Worm (Caenorhabditis elegans) whole organism, L1 larva: Measurements from ENCODE around the gene F35H12.6.

ENCODE experiments used
- F16B12.6 ChIP-seq: fragments of 150-350 bp; optimal IDR thresholded peaks from 2 replicates; lab custom pipeline; 2014; ENCODE audit warnings: missing biosample characterization, missing genetic modification characterization
- blmp-1 ChIP-seq: fragments of 150-350 bp; optimal IDR thresholded peaks from 2 replicates; lab custom pipeline; 2014; ENCODE audit warnings: missing biosample characterization, missing genetic modification characterization
- ceh-90 ChIP-seq: sonication (generic microtip); optimal IDR thresholded peaks from 2 replicates; lab custom pipeline; 2016; ENCODE audit warnings: missing genetic modification characterization, missing compliant biosample characterization
- ces-1 ChIP-seq: fragments of 150-350 bp; optimal IDR thresholded peaks from 2 replicates; lab custom pipeline; 2014; ENCODE audit warnings: missing biosample characterization, missing genetic modification reagents, missing genetic modification characterization
- dpl-1 ChIP-seq, 3 experiments: fragments of 150-350 bp in 2 of 3; sonication (generic microtip) in 1 of 3; optimal IDR thresholded peaks; 2 replicates each; lab custom pipeline; 2014 to 2017; ENCODE audit warnings: missing biosample characterization in 3 of 3, missing genetic modification characterization in 3 of 3, missing genetic modification reagents in 3 of 3
- efl-1 ChIP-seq, 4 experiments: fragments of 150-350 bp; optimal IDR thresholded peaks in 3 of 4; peaks in 1 of 4; 1 replicate in 1 of 4; 2 replicates in 3 of 4; lab custom pipeline; 2014; ENCODE audit warnings: missing biosample characterization in 2 of 4, missing genetic modification characterization in 2 of 4, missing genetic modification reagents in 2 of 4
- efl-3 ChIP-seq: fragments of 200-800 bp; sonication (Bioruptor generic); optimal IDR thresholded peaks from 2 replicates; lab custom pipeline; 2018; ENCODE audit warnings: mild to moderate bottlenecking, missing genetic modification characterization, missing compliant biosample characterization
- egl-13 ChIP-seq: sonication (generic microtip); optimal IDR thresholded peaks from 2 replicates; lab custom pipeline; 2016; ENCODE audit warnings: missing genotype, missing genetic modification reagents, missing genetic modification characterization, missing compliant biosample characterization
- elt-2 ChIP-seq: sonication (generic microtip); optimal IDR thresholded peaks from 2 replicates; lab custom pipeline; 2016; ENCODE audit warnings: missing genetic modification characterization, mild to moderate bottlenecking, inconsistent platforms, missing compliant biosample characterization, missing genetic modification reagents
- ets-5 ChIP-seq: fragments of 200-800 bp; sonication (Bioruptor generic); IDR thresholded peaks from 2 replicates; pipeline ENCODE4 v1.3.6; 2022; ENCODE audit warnings: missing genetic modification characterization, missing compliant biosample characterization
- fos-1 ChIP-seq: fragments of 150-350 bp; optimal IDR thresholded peaks from 2 replicates; lab custom pipeline; 2014; ENCODE audit warnings: missing biosample characterization, missing genetic modification characterization
- hlh-17 ChIP-seq: fragments of 200-800 bp; sonication (Bioruptor generic); optimal IDR thresholded peaks from 2 replicates; lab custom pipeline; 2018; ENCODE audit warnings: missing genetic modification characterization, mild to moderate bottlenecking, missing compliant biosample characterization, moderate library complexity, borderline replicate concordance
- irx-1 ChIP-seq: sonication (generic microtip); optimal IDR thresholded peaks from 2 replicates; lab custom pipeline; 2016; ENCODE audit warnings: missing genetic modification characterization, missing compliant biosample characterization
- isw-1 ChIP-seq: fragments of 200-800 bp; sonication (Bioruptor generic); IDR thresholded peaks from 2 replicates; pipeline ENCODE4 v1.3.6; 2022; ENCODE audit warnings: missing genetic modification characterization, missing compliant biosample characterization
- jun-1 ChIP-seq: fragments of 150-350 bp; optimal IDR thresholded peaks from 2 replicates; lab custom pipeline; 2014; ENCODE audit warnings: missing biosample characterization, missing genetic modification reagents, missing genetic modification characterization
- lin-14 ChIP-seq: fragments of 200-800 bp; sonication (Bioruptor generic); optimal IDR thresholded peaks from 2 replicates; lab custom pipeline; 2018; ENCODE audit warnings: mild to moderate bottlenecking, missing genetic modification characterization, moderate library complexity, missing compliant biosample characterization
- lin-15B ChIP-seq: fragments of 150-350 bp; sonication (generic microtip); optimal IDR thresholded peaks from 3 replicates; lab custom pipeline; 2014; ENCODE audit warnings: missing biosample characterization, missing genetic modification characterization
- lin-35 ChIP-seq, 2 experiments: fragments of 150-350 bp; optimal IDR thresholded peaks; 2 replicates each; lab custom pipeline; 2014; ENCODE audit warnings: missing biosample characterization in 2 of 2, missing genetic modification characterization in 2 of 2, missing genetic modification reagents in 2 of 2
- mdl-1 ChIP-seq, 2 experiments: fragments of 150-350 bp; optimal IDR thresholded peaks; 2 replicates each; lab custom pipeline; 2014 to 2017; ENCODE audit warnings: missing biosample characterization in 2 of 2, missing genetic modification characterization in 2 of 2, inconsistent platforms in 1 of 2
- mef-2 ChIP-seq: fragments of 150-350 bp; optimal IDR thresholded peaks from 2 replicates; lab custom pipeline; 2014; ENCODE audit warnings: missing biosample characterization, missing genetic modification characterization
- nhr-20 ChIP-seq: sonication (generic microtip); optimal IDR thresholded peaks from 2 replicates; lab custom pipeline; 2016; ENCODE audit warnings: mild to moderate bottlenecking, missing genetic modification characterization, missing compliant biosample characterization
- nhr-237 ChIP-seq: fragments of 150-350 bp; optimal IDR thresholded peaks from 2 replicates; lab custom pipeline; 2014; ENCODE audit warnings: missing biosample characterization, missing genetic modification characterization
- nhr-47 ChIP-seq: sonication (generic microtip); optimal IDR thresholded peaks from 2 replicates; lab custom pipeline; 2016; ENCODE audit warnings: mild to moderate bottlenecking, missing genetic modification characterization, moderate library complexity, missing compliant biosample characterization
- nhr-71 ChIP-seq: sonication (generic microtip); optimal IDR thresholded peaks from 2 replicates; lab custom pipeline; 2016; ENCODE audit warnings: mild to moderate bottlenecking, missing genetic modification characterization, moderate library complexity, missing compliant biosample characterization
- nhr-77 ChIP-seq: fragments of 150-350 bp; optimal IDR thresholded peaks from 2 replicates; lab custom pipeline; 2014; ENCODE audit warnings: missing biosample characterization, missing genetic modification characterization
- nhr-84 ChIP-seq: sonication (generic microtip); optimal IDR thresholded peaks from 2 replicates; lab custom pipeline; 2017; ENCODE audit warnings: missing biosample characterization, missing genetic modification characterization
- pax-3 ChIP-seq: fragments of 200-800 bp; sonication (Bioruptor generic); optimal IDR thresholded peaks from 2 replicates; lab custom pipeline; 2018; ENCODE audit warnings: mild to moderate bottlenecking, missing genetic modification characterization, moderate library complexity, missing compliant biosample characterization
- rnt-1 ChIP-seq: sonication (generic microtip); optimal IDR thresholded peaks from 2 replicates; lab custom pipeline; 2016; ENCODE audit warnings: mild to moderate bottlenecking, missing genetic modification characterization, moderate library complexity, missing compliant biosample characterization
- skn-1 ChIP-seq: fragments of 150-350 bp; optimal IDR thresholded peaks from 2 replicates; lab custom pipeline; 2014; ENCODE audit warnings: missing biosample characterization, missing genetic modification characterization
- sptf-1 ChIP-seq: fragments of 150-350 bp; optimal IDR thresholded peaks from 2 replicates; lab custom pipeline; 2014; ENCODE audit warnings: missing biosample characterization, missing genetic modification characterization
- sup-37 ChIP-seq: fragments of 200-800 bp; sonication (Bioruptor generic); optimal IDR thresholded peaks from 2 replicates; lab custom pipeline; 2018; ENCODE audit warnings: mild to moderate bottlenecking, missing genetic modification characterization, missing compliant biosample characterization
- swsn-7 ChIP-seq: sonication (generic microtip); optimal IDR thresholded peaks from 2 replicates; lab custom pipeline; 2016; ENCODE audit warnings: missing genetic modification characterization, missing compliant biosample characterization
- tlp-1 ChIP-seq: fragments of 150-350 bp; optimal IDR thresholded peaks from 2 replicates; lab custom pipeline; 2014; ENCODE audit warnings: missing biosample characterization, missing genetic modification characterization
- unc-98 ChIP-seq: fragments of 200-800 bp; sonication (Bioruptor generic); IDR thresholded peaks from 2 replicates; pipeline ENCODE4 v1.3.6; 2022; ENCODE audit warnings: missing genetic modification characterization, missing compliant biosample characterization
- vab-15 ChIP-seq: sonication (generic microtip); optimal IDR thresholded peaks from 2 replicates; lab custom pipeline; 2017; ENCODE audit warnings: missing genotype, mild to moderate bottlenecking, missing genetic modification characterization, missing compliant biosample characterization
- xbp-1 ChIP-seq: sonication (generic microtip); optimal IDR thresholded peaks from 2 replicates; lab custom pipeline; 2016; ENCODE audit warnings: missing genetic modification characterization, missing compliant biosample characterization
- ztf-11 ChIP-seq, 2 experiments: sonication (generic microtip); optimal IDR thresholded peaks; 2 replicates each; lab custom pipeline; 2016 to 2017; ENCODE audit warnings: missing genetic modification characterization in 2 of 2, missing biosample characterization in 1 of 2, missing compliant biosample characterization in 1 of 2

Gene F35H12.6

DNA sequence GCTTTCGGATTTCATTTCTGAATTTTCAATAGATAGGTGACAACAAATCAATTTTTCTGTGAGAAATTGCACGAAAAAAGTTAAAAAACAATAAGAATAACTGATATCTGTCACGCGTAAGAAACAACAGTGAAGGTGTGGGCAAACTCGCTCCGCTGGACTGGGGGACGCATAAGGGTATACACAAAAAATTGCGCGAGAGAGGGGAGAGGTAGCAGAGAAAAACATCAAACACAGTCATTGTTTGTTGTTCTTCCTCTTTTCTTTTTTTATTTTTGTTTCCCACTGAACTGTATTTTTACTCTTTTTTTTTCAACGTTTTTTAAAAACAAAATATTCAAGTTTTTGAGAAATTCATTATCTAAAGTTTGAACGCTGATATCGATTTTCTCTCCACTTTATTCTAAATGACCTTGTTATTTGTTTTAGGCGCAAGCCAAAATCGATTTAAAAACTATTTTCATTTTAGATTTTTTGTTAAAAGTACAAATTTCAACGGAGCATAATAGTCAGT is 11.5 kb downstream of the F35H12.6 start, which contains the start of the genes pifk-1 and tbc-11 (continued):
- TF ChIP-seq irx-1 (no peak), efl-1 (optimal IDR thresholded peaks at IDR 0.05; lab: Kevin White, UChicago) (peak; percentile 28 to 43), efl-1 (GFP tag; optimal IDR thresholded peaks at IDR 0.05 in 1 of 2; lab: Kevin White, UChicago) (peak in 1 of 2 experiments; percentile 3), pax-3 (tag; lab: Kevin White, UChicago) (no peak), vab-15 (tag; lab: Kevin White, UChicago) (no peak), ceh-90 (tag; lab: Kevin White, UChicago) (no peak), ets-5 (GFP tag; lab: Robert Waterston, UW) (no peak), elt-2 (tag; lab: Kevin White, UChicago) (no peak), nhr-237 (tag; lab: Kevin White, UChicago) (peak; percentile 14), nhr-47 (tag; lab: Kevin White, UChicago) (peak; percentile 37), nhr-71 (peak; percentile 34), lin-15B (tag; lab: Kevin White, UChicago) (no peak), ztf-11 (tag; optimal IDR thresholded peaks at IDR 0.05; lab: Kevin White, UChicago) (no peak), ces-1 (GFP tag; lab: Kevin White, UChicago) (no peak), F16B12.6 (tag; lab: Kevin White, UChicago) (peak; percentile 44), rnt-1 (no peak), hlh-17 (GFP tag; lab: Kevin White, UChicago) (no peak), isw-1 (no peak), nhr-84 (tag; lab: Kevin White, UChicago) (no peak)

DNA sequence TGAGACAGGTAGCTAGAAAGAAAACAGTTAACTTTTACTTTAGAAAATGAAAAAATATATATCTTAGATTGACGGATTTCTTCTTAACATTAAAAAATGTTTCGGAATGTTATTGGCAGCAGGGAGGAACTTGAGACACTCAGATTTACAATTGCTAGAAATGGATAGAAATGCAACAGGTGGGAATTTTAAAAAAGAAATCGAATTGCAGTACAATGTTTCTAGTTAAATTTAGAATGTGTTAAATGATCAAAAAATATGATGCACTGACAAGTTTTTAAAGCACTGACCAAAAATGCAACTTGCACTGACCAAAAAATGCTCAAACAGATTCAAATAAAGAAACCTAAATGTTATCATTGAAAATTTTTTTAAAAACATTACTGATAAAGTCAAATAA is 13.0 kb downstream of the F35H12.6 start:
- no peak for TF ChIP-seq dpl-1 (GFP tag; optimal IDR thresholded peaks at IDR 0.05; lab: Kevin White, UChicago)
- TF ChIP-seq, all 84 proteins: peak for 0

- no peak for TF ChIP-seq nhr-20
- TF ChIP-seq lin-15B (tag; lab: Kevin White, UChicago), result no peak
- no peak for TF ChIP-seq elt-2 (tag; lab: Kevin White, UChicago)
- TF ChIP-seq xbp-1 (tag; lab: Kevin White, UChicago), result no peak
- no peak for TF ChIP-seq ztf-11 (tag; optimal IDR thresholded peaks at IDR 0.05; lab: Kevin White, UChicago)
- TF ChIP-seq sup-37, result no peak
- TF ChIP-seq unc-98, result no peak
- TF ChIP-seq fos-1 (tag; lab: Kevin White, UChicago), result no peak
- peak; percentile 31 for TF ChIP-seq rnt-1
- TF ChIP-seq mef-2 (tag; lab: Kevin White, UChicago), result no peak
- no peak for TF ChIP-seq F16B12.6 (tag; lab: Kevin White, UChicago)
- TF ChIP-seq jun-1 (tag; lab: Kevin White, UChicago), result no peak
- TF ChIP-seq lin-35 (GFP tag; optimal IDR thresholded peaks at IDR 0.05; lab: Kevin White, UChicago), result peak in 1 of 2 experiments; percentile 6
- no peak for TF ChIP-seq ceh-90 (tag; lab: Kevin White, UChicago)
- TF ChIP-seq lin-14 (GFP tag; lab: Kevin White, UChicago), result peak; percentile 62
- no peak for TF ChIP-seq swsn-7
- TF ChIP-seq hlh-17 (GFP tag; lab: Kevin White, UChicago), result no peak
- no peak for TF ChIP-seq vab-15 (tag; lab: Kevin White, UChicago)
- peak; percentile 76 for TF ChIP-seq blmp-1 (tag; lab: Kevin White, UChicago)
- no peak for TF ChIP-seq efl-3 (GFP tag; lab: Kevin White, UChicago)
- no peak for TF ChIP-seq isw-1
- TF ChIP-seq skn-1 (tag; lab: Kevin White, UChicago), result peak; percentile 10
- TF ChIP-seq tlp-1, result no peak
- TF ChIP-seq sptf-1, result no peak
- TF ChIP-seq mdl-1 (tag; optimal IDR thresholded peaks at IDR 0.05; lab: Kevin White, UChicago), result no peak
- TF ChIP-seq nhr-77 (tag; lab: Kevin White, UChicago), result no peak
- no peak for TF ChIP-seq egl-13
- TF ChIP-seq, all 84 proteins: peak for 5
Observed at ce11 chrX:927632-928031, 14.5 kb downstream of the F35H12.6 start.
